Worm (Caenorhabditis elegans) whole organism, midembryonic: ENCODE results near the gene C17H11.1.

ENCODE experiments used
- T22C8.4 ChIP-seq: fragments of 200-800 bp; sonication (Bioruptor generic); IDR thresholded peaks from 2 replicates; pipeline ENCODE4 v1.3.6; 2022; ENCODE audit warnings: missing genetic modification characterization, missing compliant biosample characterization
- cog-1 ChIP-seq: sonication (generic microtip); optimal IDR thresholded peaks from 2 replicates; lab custom pipeline; 2016; ENCODE audit warnings: missing genetic modification characterization, missing compliant biosample characterization
- flt-1 ChIP-seq: fragments of 200-800 bp; sonication (Bioruptor generic); IDR thresholded peaks from 2 replicates; pipeline ENCODE4 v1.3.6; 2022; ENCODE audit warnings: missing genetic modification characterization, missing compliant biosample characterization
- klf-2 ChIP-seq: fragments of 200-800 bp; sonication (Bioruptor generic); conservative IDR thresholded peaks from 2 replicates; pipeline ENCODE4 v1.3.6; 2022; ENCODE audit warnings: missing genetic modification reagents, missing genetic modification characterization, missing compliant biosample characterization
- med-1 ChIP-seq: sonication (generic microtip); optimal IDR thresholded peaks from 2 replicates; lab custom pipeline; 2017; ENCODE audit warnings: missing genetic modification characterization, mild to moderate bottlenecking, missing compliant biosample characterization, antibody characterized with exemption, missing genetic modification reagents; ENCODE audit not compliant: insufficient read depth
- ref-1 ChIP-seq: fragments of 200-800 bp; sonication (Bioruptor generic); conservative IDR thresholded peaks from 2 replicates; pipeline ENCODE4 v1.3.6; 2022; ENCODE audit warnings: missing genetic modification reagents, missing genetic modification characterization, missing compliant biosample characterization
- tab-1 ChIP-seq: fragments of 200-800 bp; sonication (Bioruptor generic); IDR thresholded peaks from 2 replicates; pipeline ENCODE4 v1.3.6; 2022; ENCODE audit warnings: missing genetic modification characterization, missing compliant biosample characterization
- ztf-23 ChIP-seq: fragments of 200-800 bp; sonication (Bioruptor generic); IDR thresholded peaks from 2 replicates; pipeline ENCODE4 v1.3.6; 2022; ENCODE audit warnings: missing genetic modification reagents, missing genetic modification characterization, missing compliant biosample characterization
- ztf-29 ChIP-seq: fragments of 200-800 bp; sonication (Bioruptor generic); IDR thresholded peaks from 2 replicates; pipeline ENCODE4 v1.3.6; 2022; ENCODE audit warnings: missing genetic modification reagents, missing genetic modification characterization, missing compliant biosample characterization

The C17H11.1 gene

ce11 chrX:8218653-8219052, 44.9 kb downstream of the C17H11.1 start, which contains the start of gene K02A6.4:
TSS of gene K02A6.4 (minus strand) at chrX:8218753.
- TF ChIP-seq ztf-23 (GFP tag; lab: Robert Waterston, UW) = no peak
- no peak for TF ChIP-seq cog-1 (tag; lab: Kevin White, UChicago)
- TF ChIP-seq tab-1 (GFP tag; lab: Robert Waterston, UW) = no peak
- no peak for TF ChIP-seq T22C8.4
- no peak for TF ChIP-seq flt-1 (GFP tag; lab: Robert Waterston, UW)
- TF ChIP-seq med-1 (GFP tag; lab: Kevin White, UChicago) = no peak
- no peak for TF ChIP-seq ztf-29 (GFP tag; lab: Robert Waterston, UW)

ce11 chrX:8219428-8219827, 45.7 kb downstream of the C17H11.1 start, which contains the start of gene K02A6.1:
TSS of gene K02A6.1 (plus strand) at chrX:8219728.
- TF ChIP-seq med-1 (GFP tag; lab: Kevin White, UChicago) = no peak
- no peak for TF ChIP-seq flt-1 (GFP tag; lab: Robert Waterston, UW)
- no peak for TF ChIP-seq ref-1 (GFP tag; lab: Robert Waterston, UW)
- TF ChIP-seq T22C8.4 = no peak
- no peak for TF ChIP-seq ztf-23 (GFP tag; lab: Robert Waterston, UW)
- TF ChIP-seq ztf-29 (GFP tag; lab: Robert Waterston, UW) = no peak
- TF ChIP-seq klf-2 = no peak
- TF ChIP-seq tab-1 (GFP tag; lab: Robert Waterston, UW) = no peak
- no peak for TF ChIP-seq cog-1 (tag; lab: Kevin White, UChicago)

ce11 chrX:8224916-8225315, 51.2 kb downstream of the C17H11.1 start, which contains the start of gene K02A6.2:
TSS of gene K02A6.2 (minus strand) at chrX:8225016.
- TF ChIP-seq T22C8.4 (no peak), med-1 (GFP tag; lab: Kevin White, UChicago) (no peak), ztf-29 (GFP tag; lab: Robert Waterston, UW) (no peak), klf-2 (no peak), ref-1 (GFP tag; lab: Robert Waterston, UW) (no peak), cog-1 (tag; lab: Kevin White, UChicago) (no peak), flt-1 (GFP tag; lab: Robert Waterston, UW) (no peak), tab-1 (GFP tag; lab: Robert Waterston, UW) (no peak)

- TF ChIP-seq klf-2 (no peak), ref-1 (GFP tag; lab: Robert Waterston, UW) (no peak), T22C8.4 (no peak), flt-1 (GFP tag; lab: Robert Waterston, UW) (no peak), med-1 (GFP tag; lab: Kevin White, UChicago) (no peak), tab-1 (GFP tag; lab: Robert Waterston, UW) (no peak), ztf-29 (GFP tag; lab: Robert Waterston, UW) (no peak), cog-1 (tag; lab: Kevin White, UChicago) (no peak), ztf-23 (GFP tag; lab: Robert Waterston, UW) (no peak)
Observed at ce11 chrX:8229221-8229620, 55.5 kb downstream of the C17H11.1 start.
